Worm (Caenorhabditis elegans) whole organism, L4 larva: Measurements from ENCODE around the gene sgt-1.
"Not testable (repeated sequence)": the region's sequence is repeated elsewhere in the genome, so short reads cannot be mapped to it uniquely, and the experiment has no call there.

ENCODE experiments used
- D1046.2 ChIP-seq: fragments of 200-800 bp; sonication (Bioruptor generic); IDR thresholded peaks from 2 replicates; pipeline ENCODE4 v1.3.6; 2022; ENCODE audit warnings: missing genetic modification characterization, missing compliant biosample characterization
- F10B5.3 ChIP-seq: sonication (generic microtip); optimal IDR thresholded peaks from 2 replicates; lab custom pipeline; 2016; ENCODE audit warnings: mild to moderate bottlenecking, missing genetic modification characterization, missing compliant biosample characterization
- F49E8.2 ChIP-seq: sonication (generic microtip); optimal IDR thresholded peaks from 2 replicates; lab custom pipeline; 2016; ENCODE audit warnings: missing compliant biosample characterization, mild to moderate bottlenecking, missing genetic modification characterization, borderline replicate concordance
- T26A8.4 ChIP-seq: fragments of 200-800 bp; sonication (Bioruptor generic); IDR thresholded peaks from 2 replicates; pipeline ENCODE4 v1.3.6; 2022; ENCODE audit warnings: missing genetic modification characterization, missing compliant biosample characterization
- Y5F2A.4 ChIP-seq: fragments of 200-800 bp; sonication (Bioruptor generic); optimal IDR thresholded peaks from 2 replicates; lab custom pipeline; 2018; ENCODE audit warnings: mild to moderate bottlenecking, missing genetic modification characterization, missing compliant biosample characterization
- ZK546.5 ChIP-seq, 2 experiments: sonication (generic microtip); optimal IDR thresholded peaks; 2 replicates each; lab custom pipeline; 2017; ENCODE audit warnings: missing biosample characterization in 2 of 2, missing genetic modification characterization in 2 of 2
- aha-1 ChIP-seq: fragments of 150-350 bp; peaks from one replicate; lab custom pipeline; 2014; ENCODE audit warnings: missing biosample characterization, missing genetic modification characterization
- aly-2 ChIP-seq: sonication (generic microtip); optimal IDR thresholded peaks from 2 replicates; lab custom pipeline; 2018; ENCODE audit warnings: missing biosample characterization, missing genetic modification characterization
- ama-1 ChIP-seq: fragments of 150-350 bp; optimal IDR thresholded peaks from 2 replicates; lab custom pipeline; 2014; ENCODE audit warnings: inconsistent platforms, mixed read lengths
- ceh-62 ChIP-seq: sonication (generic microtip); optimal IDR thresholded peaks from 2 replicates; lab custom pipeline; 2017; ENCODE audit warnings: missing biosample characterization, missing genetic modification characterization
- ces-1 ChIP-seq: fragments of 150-350 bp; sonication (generic microtip); optimal IDR thresholded peaks from 4 replicates; lab custom pipeline; 2014; ENCODE audit warnings: missing biosample characterization, missing genetic modification reagents, missing genetic modification characterization
- cey-2 ChIP-seq: sonication (generic microtip); optimal IDR thresholded peaks from 3 replicates; lab custom pipeline; 2017; ENCODE audit warnings: missing genetic modification characterization, mild to moderate bottlenecking, missing compliant biosample characterization, antibody characterized with exemption, borderline replicate concordance; ENCODE audit not compliant: insufficient read depth
- ctbp-1 ChIP-seq: fragments of 200-800 bp; sonication (Bioruptor generic); IDR thresholded peaks from 2 replicates; pipeline ENCODE4 v1.3.6; 2022; ENCODE audit warnings: missing genetic modification reagents, missing genetic modification characterization, missing compliant biosample characterization
- daf-16 ChIP-seq, 3 experiments: sonication (generic microtip); optimal IDR thresholded peaks; 2 replicates each; lab custom pipeline; 2016 to 2017; ENCODE audit warnings: missing genetic modification characterization in 3 of 3, missing genetic modification reagents in 3 of 3, mild to moderate bottlenecking in 2 of 3, missing compliant biosample characterization in 2 of 3, missing biosample characterization in 1 of 3, moderate library complexity in 1 of 3
- dmd-6 ChIP-seq: fragments of 200-800 bp; sonication (Bioruptor generic); IDR thresholded peaks from 2 replicates; pipeline ENCODE4 v1.3.6; 2022; ENCODE audit warnings: missing genetic modification reagents, missing genetic modification characterization, missing compliant biosample characterization
- dpl-1 ChIP-seq: fragments of 150-350 bp; optimal IDR thresholded peaks from 2 replicates; lab custom pipeline; 2014; ENCODE audit warnings: missing biosample characterization, missing genetic modification reagents, missing genetic modification characterization
- duxl-1 ChIP-seq: sonication (generic microtip); optimal IDR thresholded peaks from 2 replicates; lab custom pipeline; 2016; ENCODE audit warnings: mild to moderate bottlenecking, missing genetic modification characterization, moderate library complexity, missing compliant biosample characterization; ENCODE audit not compliant: poor library complexity
- egl-43 ChIP-seq: fragments of 200-800 bp; sonication (Bioruptor generic); IDR thresholded peaks from 2 replicates; pipeline ENCODE4 v1.3.6; 2022; ENCODE audit warnings: missing genetic modification reagents, missing genetic modification characterization, missing compliant biosample characterization
- fkh-10 ChIP-seq: fragments of 150-350 bp; optimal IDR thresholded peaks from 2 replicates; lab custom pipeline; 2014; ENCODE audit warnings: missing biosample characterization, missing genetic modification reagents, missing genetic modification characterization
- fos-1 ChIP-seq: fragments of 150-350 bp; optimal IDR thresholded peaks from 2 replicates; lab custom pipeline; 2014; ENCODE audit warnings: missing biosample characterization, missing genetic modification characterization
- lin-1 ChIP-seq: fragments of 200-800 bp; sonication (Bioruptor generic); IDR thresholded peaks from 2 replicates; pipeline ENCODE4 v1.3.6; 2022; ENCODE audit warnings: missing genetic modification reagents, missing genetic modification characterization, missing compliant biosample characterization
- lin-39 ChIP-seq: fragments of 150-350 bp; optimal IDR thresholded peaks from 2 replicates; lab custom pipeline; 2014; ENCODE audit warnings: missing biosample characterization, missing genetic modification reagents, missing genetic modification characterization
- lir-3 ChIP-seq: sonication (generic microtip); optimal IDR thresholded peaks from 2 replicates; lab custom pipeline; 2016; ENCODE audit warnings: mild to moderate bottlenecking, missing genetic modification characterization, missing compliant biosample characterization
- lsy-2 ChIP-seq, 2 experiments: fragments of 150-350 bp in 1 of 2; sonication (generic microtip) in 1 of 2; optimal IDR thresholded peaks; 2 replicates each; lab custom pipeline; 2014 to 2017; ENCODE audit warnings: missing biosample characterization in 2 of 2, missing genetic modification characterization in 2 of 2
- mdl-1 ChIP-seq, 2 experiments: fragments of 150-350 bp in 1 of 2; sonication (generic microtip) in 1 of 2; optimal IDR thresholded peaks; 2 replicates each; lab custom pipeline; 2014 to 2017; ENCODE audit warnings: missing biosample characterization in 2 of 2, missing genetic modification characterization in 2 of 2
- mep-1 ChIP-seq: fragments of 150-350 bp; sonication (generic microtip); optimal IDR thresholded peaks from 3 replicates; lab custom pipeline; 2014; ENCODE audit warnings: missing biosample characterization, missing genetic modification characterization
- mxl-2 ChIP-seq: fragments of 200-800 bp; sonication (Bioruptor generic); conservative IDR thresholded peaks from 2 replicates; pipeline ENCODE4 v1.3.6; 2022; ENCODE audit warnings: missing genetic modification reagents, missing genetic modification characterization, missing compliant biosample characterization
- nhr-11 ChIP-seq: fragments of 150-350 bp; optimal IDR thresholded peaks from 2 replicates; lab custom pipeline; 2014; ENCODE audit warnings: missing biosample characterization, missing genetic modification characterization
- nhr-237 ChIP-seq: sonication (generic microtip); optimal IDR thresholded peaks from 2 replicates; lab custom pipeline; 2017; ENCODE audit warnings: missing biosample characterization, missing genetic modification characterization
- nhr-25 ChIP-seq: sonication (generic microtip); optimal IDR thresholded peaks from 2 replicates; lab custom pipeline; 2017; ENCODE audit warnings: missing genetic modification characterization, mild to moderate bottlenecking, missing compliant biosample characterization, antibody characterized with exemption, moderate library complexity, borderline replicate concordance; ENCODE audit not compliant: insufficient read depth
- php-3 ChIP-seq: fragments of 200-800 bp; sonication (Bioruptor generic); IDR thresholded peaks from 2 replicates; pipeline ENCODE4 v1.3.6; 2022; ENCODE audit warnings: missing genetic modification reagents, missing genetic modification characterization, missing compliant biosample characterization
- rbr-2 ChIP-seq: sonication (generic microtip); optimal IDR thresholded peaks from 2 replicates; lab custom pipeline; 2016; ENCODE audit warnings: missing genotype, missing genetic modification characterization, missing compliant biosample characterization
- saeg-2 ChIP-seq: fragments of 200-800 bp; sonication (Bioruptor generic); IDR thresholded peaks from 2 replicates; pipeline ENCODE4 v1.3.6; 2022; ENCODE audit warnings: missing genetic modification reagents, missing genetic modification characterization, missing compliant biosample characterization
- set-16 ChIP-seq: fragments of 200-800 bp; sonication (Bioruptor generic); IDR thresholded peaks from 2 replicates; pipeline ENCODE4 v1.3.6; 2022; ENCODE audit warnings: missing genetic modification reagents, missing genetic modification characterization, missing compliant biosample characterization
- spr-3 ChIP-seq: fragments of 200-800 bp; sonication (Bioruptor generic); optimal IDR thresholded peaks from 2 replicates; lab custom pipeline; 2018; ENCODE audit warnings: mild to moderate bottlenecking, missing genetic modification characterization, missing compliant biosample characterization
- unc-130 ChIP-seq: sonication (generic microtip); optimal IDR thresholded peaks from 2 replicates; lab custom pipeline; 2016; ENCODE audit warnings: missing genetic modification reagents, missing genetic modification characterization, missing compliant biosample characterization
- unc-39 ChIP-seq: sonication (generic microtip); optimal IDR thresholded peaks from 2 replicates; lab custom pipeline; 2017; ENCODE audit warnings: missing biosample characterization, missing genetic modification characterization
- unc-62 ChIP-seq, 3 experiments: fragments of 150-350 bp in 1 of 3; sonication (generic microtip); optimal IDR thresholded peaks in 2 of 3; peaks in 1 of 3; 1 replicate in 1 of 3; 2 replicates in 2 of 3; lab custom pipeline; 2014 to 2017; ENCODE audit warnings: missing biosample characterization in 3 of 3, missing genetic modification characterization in 3 of 3, missing genetic modification reagents in 3 of 3, missing genotype in 1 of 3
- zag-1 ChIP-seq: fragments of 150-350 bp; optimal IDR thresholded peaks from 2 replicates; lab custom pipeline; 2014; ENCODE audit warnings: missing biosample characterization, missing genetic modification characterization
- zfp-3 ChIP-seq: fragments of 200-800 bp; sonication (Bioruptor generic); conservative IDR thresholded peaks from 2 replicates; pipeline ENCODE4 v1.3.6; 2022; ENCODE audit warnings: missing genetic modification reagents, missing genetic modification characterization, missing compliant biosample characterization
- ztf-11 ChIP-seq: fragments of 150-350 bp; optimal IDR thresholded peaks from 2 replicates; lab custom pipeline; 2014; ENCODE audit warnings: missing biosample characterization, missing genetic modification characterization
- ztf-7 ChIP-seq: fragments of 150-350 bp; optimal IDR thresholded peaks from 2 replicates; lab custom pipeline; 2014; ENCODE audit warnings: missing biosample characterization, missing genetic modification characterization

The sgt-1 gene

ce11 chrII:4866045-4866444 lies 37.6 kb downstream of the sgt-1 start (continued):
- TF ChIP-seq ces-1 (GFP tag; lab: Kevin White, UChicago) (no peak), aly-2 (no peak), F49E8.2 (tag; lab: Kevin White, UChicago) (no peak), duxl-1 (no peak)

ce11 chrII:4863357-4863756 lies 40.2 kb downstream of the sgt-1 start, which contains the start of the genes mpst-4 and F11G11.14:
mpst-4 (minus strand) TSS chrII:4863457.
F11G11.14 (plus strand) TSS chrII:4863681.
- TF ChIP-seq nhr-25 (no peak), mep-1 (tag; lab: Kevin White, UChicago) (no peak), nhr-237 (no peak), dpl-1 (GFP tag; lab: Kevin White, UChicago) (no peak), unc-62 (GFP tag; optimal IDR thresholded peaks at IDR 0.05 in 1 of 2; lab: Kevin White, UChicago) (no peak), unc-62 (tag; optimal IDR thresholded peaks at IDR 0.05; lab: Kevin White, UChicago) (no peak), fkh-10 (GFP tag; lab: Kevin White, UChicago) (no peak), F10B5.3 (no peak), ZK546.5 (tag; optimal IDR thresholded peaks at IDR 0.05; lab: Kevin White, UChicago) (no peak), unc-39 (tag; lab: Kevin White, UChicago) (no peak), Y5F2A.4 (GFP tag; lab: Kevin White, UChicago) (no peak), lsy-2 (tag; optimal IDR thresholded peaks at IDR 0.05; lab: Kevin White, UChicago) (no peak), T26A8.4 (GFP tag; lab: Robert Waterston, UW) (no peak), fos-1 (no peak), nhr-11 (tag; lab: Kevin White, UChicago) (no peak), lin-1 (GFP tag; lab: Robert Waterston, UW) (no peak), ctbp-1 (GFP tag; lab: Robert Waterston, UW) (no peak), ztf-7 (tag; lab: Kevin White, UChicago) (no peak)

ce11 chrII:4860260-4860659 lies 43.3 kb downstream of the sgt-1 start, which contains the start of the genes nspd-5 and F11G11.4:
nspd-5 (minus strand) TSS chrII:4860360.
F11G11.4 (plus strand) TSS chrII:4860594.
- TF ChIP-seq ceh-62 (tag; lab: Kevin White, UChicago); mxl-2 (GFP tag; lab: Robert Waterston, UW); aha-1 (tag; lab: Kevin White, UChicago): not testable (repeated sequence)

ce11 chrII:4858906-4859411 lies 44.6 kb downstream of the sgt-1 start:
- TF ChIP-seq dpl-1 (GFP tag; lab: Kevin White, UChicago) (peak; percentile 20), zfp-3 (0 out of 2 replicates have a peak, but pooled peaks have one; percentile 29), aha-1 (tag; lab: Kevin White, UChicago) (peak; percentile 95), saeg-2 (GFP tag; lab: Robert Waterston, UW) (no peak), daf-16 (GFP tag; optimal IDR thresholded peaks at IDR 0.05; lab: Kevin White, UChicago) (no peak), daf-16 (tag; optimal IDR thresholded peaks at IDR 0.05; lab: Kevin White, UChicago) (peak; percentile 1), cey-2 (tag; lab: Kevin White, UChicago) (no peak), duxl-1 (peak; percentile 38), ama-1 (lab: Kevin White, UChicago) (peak; percentile 71), mdl-1 (tag; optimal IDR thresholded peaks at IDR 0.05; lab: Kevin White, UChicago) (no peak)

ce11 chrII:4857873-4858364 lies 45.7 kb downstream of the sgt-1 start, which contains the start of gene F11G11.5:
F11G11.5 (plus strand) TSS chrII:4857923.
- TF ChIP-seq zag-1 (tag; lab: Kevin White, UChicago) (no peak), ztf-11 (no peak), rbr-2 (tag; lab: Kevin White, UChicago) (no peak), set-16 (peak; percentile 67), lir-3 (tag; lab: Kevin White, UChicago) (no peak), dmd-6 (GFP tag; lab: Robert Waterston, UW) (no peak), lin-39 (tag; lab: Kevin White, UChicago) (no peak), F49E8.2 (tag; lab: Kevin White, UChicago) (no peak), php-3 (0 out of 2 replicates have a peak, but pooled peaks have one; percentile 6), egl-43 (peak; percentile 67; the same call in 1 of the 2 replicates), mep-1 (tag; lab: Kevin White, UChicago) (no peak), duxl-1 (no peak), D1046.2 (0 out of 2 replicates have a peak, but pooled peaks have one; percentile 48), T26A8.4 (GFP tag; lab: Robert Waterston, UW) (peak; percentile 70), unc-130 (GFP tag; lab: Kevin White, UChicago) (no peak), spr-3 (GFP tag; lab: Kevin White, UChicago) (no peak)
